Worm (Caenorhabditis elegans): Measurements from ENCODE around the gene rps-0.

rps-0 gene

ce11 chrIII:4754001-4754561 is at the start of gene rps-0, which contains the start of gene rbg-3:
Gene rps-0 (minus strand): TSS chrIII:4754051.
Gene rbg-3 (plus strand): TSS chrIII:4754424.
- TF ChIP-seq C08G9.2 (tag; optimal IDR thresholded peaks at IDR 0.05) (no peak), nhr-232 (tag; optimal IDR thresholded peaks at IDR 0.05) (no peak), unc-3 (GFP tag; conservative IDR thresholded peaks at IDR 0.05) (no peak), unc-3 (tag; optimal IDR thresholded peaks at IDR 0.05) (no peak), ceh-18 (tag; optimal IDR thresholded peaks at IDR 0.05) (peak; percentile 68), hlh-15 (tag; optimal IDR thresholded peaks at IDR 0.05) (no peak), pag-3 (tag; optimal IDR thresholded peaks at IDR 0.05; ENCODE audit: borderline replicate concordance) (no peak), ceh-34 (tag; optimal IDR thresholded peaks at IDR 0.05) (peak; percentile 22), unc-86 (tag; optimal IDR thresholded peaks at IDR 0.05) (peak; percentile 4), K09A11.1 (tag; optimal IDR thresholded peaks at IDR 0.05; ENCODE audit: insufficient read depth) (no peak), ceh-48 (tag; optimal IDR thresholded peaks at IDR 0.05) (peak; percentile 9), nfya-1 (tag; optimal IDR thresholded peaks at IDR 0.05) (peak; percentile 87), ceh-9 (tag; optimal IDR thresholded peaks at IDR 0.05) (no peak), elt-2 (tag; optimal IDR thresholded peaks at IDR 0.05) (peak; percentile 33), rnt-1 (tag; optimal IDR thresholded peaks at IDR 0.05) (peak; percentile 21), ceh-31 (tag; optimal IDR thresholded peaks at IDR 0.05) (peak; percentile 75), ceh-19 (GFP tag; optimal IDR thresholded peaks at IDR 0.05) (no peak), ceh-6 (GFP tag; optimal IDR thresholded peaks at IDR 0.05) (no peak), K02D7.2 (tag; optimal IDR thresholded peaks at IDR 0.05) (no peak), pqm-1 (tag; optimal IDR thresholded peaks at IDR 0.05) (no peak), mec-3 (tag; optimal IDR thresholded peaks at IDR 0.05; ENCODE audit: borderline replicate concordance) (no peak), T23F11.4 (GFP tag; optimal IDR thresholded peaks at IDR 0.05) (no peak), syd-9 (tag; optimal IDR thresholded peaks at IDR 0.05) (no peak), unc-55 (GFP tag; optimal IDR thresholded peaks at IDR 0.05) (peak; percentile 57), che-1 (tag; optimal IDR thresholded peaks at IDR 0.05) (no peak), unc-42 (tag; optimal IDR thresholded peaks at IDR 0.05) (peak; percentile 96), lin-11 (tag; optimal IDR thresholded peaks at IDR 0.05) (no peak), F13H6.1 (tag; optimal IDR thresholded peaks at IDR 0.05) (no peak), odd-2 (tag; optimal IDR thresholded peaks at IDR 0.05) (no peak), nhr-11 (tag; optimal IDR thresholded peaks at IDR 0.05) (no peak), pha-4 (tag; optimal IDR thresholded peaks at IDR 0.05) (no peak), Y22D7AL.16 (tag; optimal IDR thresholded peaks at IDR 0.05) (no peak), hlh-6 (tag; optimal IDR thresholded peaks at IDR 0.05) (no peak), ceh-14 (tag; optimal IDR thresholded peaks at IDR 0.05) (peak; percentile 70), dmd-4 (tag; optimal IDR thresholded peaks at IDR 0.05; ENCODE audit: borderline replicate concordance) (no peak), ets-4 (tag; optimal IDR thresholded peaks at IDR 0.05) (peak; percentile 70), hlh-30 (tag; optimal IDR thresholded peaks at IDR 0.05; ENCODE audit: insufficient read depth) (peak; percentile 19), ceh-45 (GFP tag; IDR thresholded peaks at IDR 0.05) (no peak), ttx-3 (tag; optimal IDR thresholded peaks at IDR 0.05) (no peak), ceh-24 (tag; optimal IDR thresholded peaks at IDR 0.05) (no peak), pha-2 (tag; optimal IDR thresholded peaks at IDR 0.05) (no peak), pat-9 (tag; optimal IDR thresholded peaks at IDR 0.05) (no peak), fax-1 (tag; optimal IDR thresholded peaks at IDR 0.05) (no peak), gmeb-2 (tag; optimal IDR thresholded peaks at IDR 0.05) (no peak), eyg-1 (tag; optimal IDR thresholded peaks at IDR 0.05) (no peak), elt-4 (tag; optimal IDR thresholded peaks at IDR 0.05) (no peak), tbx-2 (tag; optimal IDR thresholded peaks at IDR 0.05) (peak; percentile 56), ztf-16 (tag; optimal IDR thresholded peaks at IDR 0.05) (no peak), ceh-22 (tag; optimal IDR thresholded peaks at IDR 0.05) (no peak), pax-1 (tag; optimal IDR thresholded peaks at IDR 0.05) (peak; percentile 92), tbx-7 (tag; optimal IDR thresholded peaks at IDR 0.05) (peak; percentile 9), ref-2 (tag; optimal IDR thresholded peaks at IDR 0.05) (peak; percentile 29), ahr-1 (tag; optimal IDR thresholded peaks at IDR 0.05) (no peak)
